Fruit fly (Drosophila melanogaster) whole organism, embryonic: ENCODE results near the gene EAChm.

Source experiments
- BtbVII ChIP-seq: fragments of 200-800 bp; sonication (Bioruptor generic); optimal IDR thresholded peaks from 3 replicates; lab custom pipeline; 2017; ENCODE audit warnings: missing biosample characterization, mild to moderate bottlenecking, missing genetic modification characterization
- CG10209 ChIP-seq: fragments of 200-800 bp; sonication (Bioruptor generic); optimal IDR thresholded peaks from 3 replicates; lab custom pipeline; 2017; ENCODE audit warnings: missing biosample characterization, mild to moderate bottlenecking, missing genetic modification characterization, missing genetic modification reagents
- CG11247 ChIP-seq: fragments of 200-800 bp; sonication (Bioruptor generic); IDR thresholded peaks from 2 replicates; pipeline ENCODE4 v1.3.6; 2022; ENCODE audit warnings: missing biosample characterization, missing genetic modification characterization
- CG11504 ChIP-seq: fragments of 200-800 bp; sonication (Bioruptor generic); optimal IDR thresholded peaks from 3 replicates; lab custom pipeline; 2019; ENCODE audit warnings: missing biosample characterization, mild to moderate bottlenecking, missing genetic modification characterization, moderate library complexity
- CG13424 ChIP-seq: fragments of 200-800 bp; sonication (Bioruptor generic); optimal IDR thresholded peaks from 2 replicates; lab custom pipeline; 2019; ENCODE audit warnings: missing biosample characterization, mild to moderate bottlenecking, missing genetic modification characterization, moderate library complexity
- CG14014 ChIP-seq: fragments of 200-800 bp; sonication (Bioruptor generic); IDR thresholded peaks from 2 replicates; pipeline ENCODE4 v1.3.6; 2022; ENCODE audit warnings: missing biosample characterization, missing genetic modification characterization
- CG2678 ChIP-seq: fragments of 200-800 bp; sonication (Bioruptor generic); optimal IDR thresholded peaks from 3 replicates; lab custom pipeline; 2019; ENCODE audit warnings: missing biosample characterization, mild to moderate bottlenecking, missing genetic modification characterization, moderate library complexity
- CG2712 ChIP-seq: fragments of 200-800 bp; optimal IDR thresholded peaks from 3 replicates; lab custom pipeline; 2019; ENCODE audit warnings: missing biosample characterization, mild to moderate bottlenecking, missing genetic modification characterization, moderate library complexity
- CG4360 ChIP-seq: fragments of 200-800 bp; sonication (Bioruptor generic); IDR thresholded peaks from 2 replicates; pipeline ENCODE4 v1.3.6; 2022; ENCODE audit warnings: missing biosample characterization, missing genetic modification characterization
- CG4424 ChIP-seq: fragments of 200-800 bp; sonication (Bioruptor generic); optimal IDR thresholded peaks from 3 replicates; lab custom pipeline; 2016; ENCODE audit warnings: missing biosample characterization, missing genetic modification characterization
- CG5180 ChIP-seq: fragments of 200-800 bp; sonication (Bioruptor generic); optimal IDR thresholded peaks from 3 replicates; lab custom pipeline; 2017; ENCODE audit warnings: missing biosample characterization, missing genetic modification characterization, mild to moderate bottlenecking, moderate library complexity, missing genetic modification reagents
- CG7372 ChIP-seq: fragments of 200-800 bp; sonication (Bioruptor generic); IDR thresholded peaks from 2 replicates; pipeline ENCODE4 v1.3.6; 2022; ENCODE audit warnings: missing biosample characterization, missing genetic modification characterization
- CG7556 ChIP-seq: fragments of 200-800 bp; sonication (Bioruptor generic); optimal IDR thresholded peaks from 2 replicates; lab custom pipeline; 2017; ENCODE audit warnings: missing biosample characterization, mild to moderate bottlenecking, missing genetic modification characterization
- CG8388 ChIP-seq: fragments of 200-800 bp; sonication (Bioruptor generic); optimal IDR thresholded peaks from 2 replicates; lab custom pipeline; 2019; ENCODE audit warnings: missing biosample characterization, mild to moderate bottlenecking, missing genetic modification characterization, moderate library complexity
- CG8478 ChIP-seq: fragments of >200 bp; optimal IDR thresholded peaks from 2 replicates; lab custom pipeline; 2018
- CG8924 ChIP-seq: fragments of 200-800 bp; optimal IDR thresholded peaks from 3 replicates; lab custom pipeline; 2019; ENCODE audit warnings: missing biosample characterization, mild to moderate bottlenecking, missing genetic modification characterization, moderate library complexity
- CkIIα-i1 ChIP-seq: fragments of 200-800 bp; sonication (Bioruptor generic); IDR thresholded peaks from 2 replicates; pipeline ENCODE4 v1.3.6; 2022; ENCODE audit warnings: missing biosample characterization, missing genetic modification characterization
- CoRest ChIP-seq: fragments of 200-800 bp; sonication (Bioruptor generic); optimal IDR thresholded peaks from 3 replicates; lab custom pipeline; 2018; ENCODE audit warnings: missing biosample characterization, mild to moderate bottlenecking, missing genetic modification characterization, moderate library complexity
- CrebB ChIP-seq: fragments of 200-800 bp; sonication (Bioruptor generic); optimal IDR thresholded peaks from 3 replicates; lab custom pipeline; 2018; ENCODE audit warnings: missing biosample characterization, mild to moderate bottlenecking, missing genetic modification characterization
- D ChIP-seq, 2 experiments: fragments of 200-800 bp in 1 of 2; fragments of >200 bp in 1 of 2; sonication (Bioruptor generic) in 1 of 2; optimal IDR thresholded peaks; 2 replicates in 1 of 2; 3 replicates in 1 of 2; lab custom pipeline; 2017; ENCODE audit warnings: mild to moderate bottlenecking in 1 of 2, missing biosample characterization in 1 of 2, missing genetic modification characterization in 1 of 2, missing genetic modification reagents in 1 of 2
- D19A ChIP-seq: fragments of 200-800 bp; optimal IDR thresholded peaks from 3 replicates; lab custom pipeline; 2019; ENCODE audit warnings: missing biosample characterization, mild to moderate bottlenecking, missing genetic modification characterization, moderate library complexity
- Dek ChIP-seq: fragments of 200-800 bp; sonication (Bioruptor generic); optimal IDR thresholded peaks from 3 replicates; lab custom pipeline; 2019; ENCODE audit warnings: missing biosample characterization, mild to moderate bottlenecking, missing genetic modification characterization, moderate library complexity
- Gug ChIP-seq: fragments of 200-800 bp; sonication (Bioruptor generic); IDR thresholded peaks from 4 replicates; pipeline ENCODE4 v1.3.6; 2022; ENCODE audit warnings: missing biosample characterization, missing genetic modification characterization
- H2.0 ChIP-seq: fragments of 200-800 bp; sonication (Bioruptor generic); IDR thresholded peaks from 2 replicates; pipeline ENCODE4 v1.3.6; 2022; ENCODE audit warnings: missing biosample characterization, missing genetic modification characterization
- Hmr ChIP-seq: fragments of 200-800 bp; sonication (Bioruptor generic); optimal IDR thresholded peaks from 3 replicates; lab custom pipeline; 2017; ENCODE audit warnings: mild to moderate bottlenecking, missing biosample characterization, missing genetic modification reagents, missing genetic modification characterization
- Med ChIP-seq: fragments of 200-800 bp; sonication (Bioruptor generic); peaks from one replicate; lab custom pipeline; 2016; ENCODE audit warnings: missing biosample characterization, missing genetic modification characterization, mild to moderate bottlenecking, inconsistent platforms, moderate library complexity
- Neu2 ChIP-seq: fragments of 200-800 bp; sonication (Bioruptor generic); optimal IDR thresholded peaks from 3 replicates; lab custom pipeline; 2016; ENCODE audit warnings: missing biosample characterization, missing genetic modification characterization, borderline replicate concordance
- Nf-YB ChIP-seq: fragments of 200-800 bp; sonication (Bioruptor generic); optimal IDR thresholded peaks from 3 replicates; lab custom pipeline; 2019; ENCODE audit warnings: missing biosample characterization, mild to moderate bottlenecking, missing genetic modification characterization, moderate library complexity
- PHDP ChIP-seq: fragments of 200-800 bp; sonication (Bioruptor generic); optimal IDR thresholded peaks from 3 replicates; lab custom pipeline; 2018; ENCODE audit warnings: missing biosample characterization, mild to moderate bottlenecking, missing genetic modification characterization, moderate library complexity
- Six4 ChIP-seq: fragments of 200-800 bp; sonication (Bioruptor generic); optimal IDR thresholded peaks from 2 replicates; lab custom pipeline; 2016; ENCODE audit warnings: missing biosample characterization, missing genetic modification characterization
- Sox100B ChIP-seq: fragments of 200-800 bp; sonication (Bioruptor generic); optimal IDR thresholded peaks from 3 replicates; lab custom pipeline; 2018; ENCODE audit warnings: missing biosample characterization, mild to moderate bottlenecking, missing genetic modification characterization
- Ssrp ChIP-seq: fragments of 200-800 bp; sonication (Bioruptor generic); optimal IDR thresholded peaks from 2 replicates; lab custom pipeline; 2018; ENCODE audit warnings: missing biosample characterization, mild to moderate bottlenecking, missing genetic modification characterization, moderate library complexity
- Xbp1 ChIP-seq: fragments of 200-800 bp; sonication (Bioruptor generic); optimal IDR thresholded peaks from 3 replicates; lab custom pipeline; 2016; ENCODE audit warnings: missing biosample characterization, mild to moderate bottlenecking, missing genetic modification characterization
- abd-A ChIP-seq: fragments of 200-800 bp; sonication (Bioruptor generic); optimal IDR thresholded peaks from 3 replicates; lab custom pipeline; 2019; ENCODE audit warnings: missing biosample characterization, mild to moderate bottlenecking, missing genetic modification characterization, moderate library complexity
- al ChIP-seq: fragments of 200-800 bp; sonication (Bioruptor generic); IDR thresholded peaks from 2 replicates; pipeline ENCODE4 v1.3.6; 2022; ENCODE audit warnings: missing biosample characterization, missing genetic modification characterization
- ase ChIP-seq: fragments of 200-800 bp; sonication (Bioruptor generic); IDR thresholded peaks from 3 replicates; pipeline ENCODE4 v1.3.6; 2022; ENCODE audit warnings: missing biosample characterization, missing genetic modification characterization
- croc ChIP-seq: fragments of 200-800 bp; sonication (Bioruptor generic); conservative IDR thresholded peaks from 3 replicates; pipeline ENCODE4 v1.3.6; 2022; ENCODE audit warnings: missing biosample characterization, missing genetic modification characterization
- da ChIP-seq: fragments of 200-800 bp; sonication (Bioruptor generic); optimal IDR thresholded peaks from 2 replicates; lab custom pipeline; 2016; ENCODE audit warnings: missing biosample characterization, missing genetic modification characterization
- dysf ChIP-seq: fragments of 200-800 bp; sonication (Bioruptor generic); IDR thresholded peaks from 3 replicates; pipeline ENCODE4 v1.3.6; 2022; ENCODE audit warnings: missing biosample characterization, missing genetic modification characterization
- en ChIP-seq: fragments of 200-800 bp; sonication (Bioruptor generic); optimal IDR thresholded peaks from 2 replicates; lab custom pipeline; 2016; ENCODE audit warnings: missing biosample characterization, missing genetic modification characterization
- gcm ChIP-seq: fragments of 200-800 bp; sonication (Bioruptor generic); optimal IDR thresholded peaks from 2 replicates; lab custom pipeline; 2019; ENCODE audit warnings: missing biosample characterization, mild to moderate bottlenecking, missing genetic modification characterization, moderate library complexity
- gem ChIP-seq: fragments of 200-800 bp; sonication (Bioruptor generic); optimal IDR thresholded peaks from 2 replicates; lab custom pipeline; 2019; ENCODE audit warnings: missing biosample characterization, mild to moderate bottlenecking, missing genetic modification characterization, moderate library complexity
- ind ChIP-seq: fragments of 200-800 bp; sonication (Bioruptor generic); optimal IDR thresholded peaks from 3 replicates; lab custom pipeline; 2016; ENCODE audit warnings: missing biosample characterization, missing genetic modification characterization
- knrl ChIP-seq: fragments of 200-800 bp; sonication (Bioruptor generic); IDR thresholded peaks from 3 replicates; pipeline ENCODE4 v1.3.6; 2022; ENCODE audit warnings: missing biosample characterization, missing genetic modification characterization; ENCODE audit not compliant: partially characterized antibody
- nmo ChIP-seq: fragments of 200-800 bp; sonication (Bioruptor generic); optimal IDR thresholded peaks from 2 replicates; lab custom pipeline; 2018; ENCODE audit warnings: missing biosample characterization, mild to moderate bottlenecking, missing genetic modification characterization, moderate library complexity
- onecut ChIP-seq: fragments of 200-800 bp; sonication (Bioruptor generic); IDR thresholded peaks from 2 replicates; pipeline ENCODE4 v1.3.6; 2022; ENCODE audit warnings: missing biosample characterization, missing genetic modification characterization
- row ChIP-seq: fragments of 200-800 bp; sonication (Bioruptor generic); IDR thresholded peaks from 3 replicates; pipeline ENCODE4 v1.3.6; 2022; ENCODE audit warnings: missing biosample characterization, missing genetic modification characterization
- sug ChIP-seq: fragments of 200-800 bp; optimal IDR thresholded peaks from 2 replicates; lab custom pipeline; 2019; ENCODE audit warnings: missing biosample characterization, mild to moderate bottlenecking, missing genetic modification characterization, moderate library complexity
- tin ChIP-seq: fragments of 200-800 bp; sonication (Bioruptor generic); optimal IDR thresholded peaks from 3 replicates; lab custom pipeline; 2016; ENCODE audit warnings: missing biosample characterization, missing genetic modification characterization

EAChm gene

DNA sequence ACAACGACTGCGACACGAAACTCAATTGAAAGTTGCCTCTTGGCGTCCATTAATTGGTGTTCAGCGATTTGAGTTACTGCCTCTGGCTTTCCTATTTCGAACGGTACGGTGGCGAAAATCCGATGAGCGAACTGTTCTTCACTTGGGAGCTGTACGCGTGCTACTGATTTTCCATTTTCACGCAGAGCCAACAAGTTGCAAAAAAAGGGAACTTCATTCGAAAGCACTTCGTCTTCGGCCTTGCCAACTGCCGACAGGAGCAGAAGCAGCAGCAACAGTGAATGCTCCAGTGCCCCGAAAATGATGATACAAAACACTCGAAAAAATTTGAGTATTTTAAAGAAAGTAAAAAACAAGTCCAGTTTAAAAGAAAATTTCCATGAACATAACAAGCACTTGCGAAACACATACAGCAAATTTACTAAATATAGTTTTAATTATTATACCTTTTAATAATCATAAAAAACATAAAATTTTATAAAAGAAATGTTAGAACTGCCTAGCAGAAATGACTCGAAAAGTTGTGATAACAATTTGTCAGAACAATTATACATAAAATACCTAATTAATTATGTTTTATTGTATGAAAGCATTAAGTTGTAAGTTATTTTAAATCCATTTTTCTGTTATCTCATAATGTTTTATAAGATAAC is 20.4 kb upstream of the EAChm start:
- peak; percentile 40 for TF ChIP-seq sug (tag; lab: Kevin White, UChicago)
- no peak for TF ChIP-seq Neu2
- TF ChIP-seq CG11504 (tag; lab: Kevin White, UChicago): peak; percentile 72
- TF ChIP-seq en (GFP tag; lab: Kevin White, UChicago): no peak
- TF ChIP-seq Ssrp (tag; lab: Kevin White, UChicago): peak; percentile 32
- 0 out of 3 replicates have a peak, but pooled peaks have one; percentile 27 for TF ChIP-seq dysf (GFP tag; lab: Robert Waterston, UW)
- no peak for TF ChIP-seq knrl (GFP tag; lab: Robert Waterston, UW)
- TF ChIP-seq CG13424 (tag; lab: Kevin White, UChicago): peak; percentile 55
- peak; percentile 56 for TF ChIP-seq Med (GFP tag; lab: Kevin White, UChicago)
- peak; percentile 64 for TF ChIP-seq Sox100B (GFP tag; lab: Kevin White, UChicago)
- peak; percentile 83 for TF ChIP-seq CG2678 (tag; lab: Kevin White, UChicago)
- peak; percentile 32 for TF ChIP-seq D19A (tag; lab: Kevin White, UChicago)
- no peak for TF ChIP-seq CG7372 (GFP tag; lab: Robert Waterston, UW)
- TF ChIP-seq CkIIα-i1 (GFP tag; lab: Robert Waterston, UW): no peak
- no peak for TF ChIP-seq H2.0 (GFP tag; lab: Robert Waterston, UW)
- no peak for TF ChIP-seq onecut
- TF ChIP-seq CG4360 (GFP tag; lab: Robert Waterston, UW): no peak
- TF ChIP-seq CG4424 (GFP tag; lab: Kevin White, UChicago): peak; percentile 13
- no peak for TF ChIP-seq CG11247
- peak; percentile 26 for TF ChIP-seq Dek
- peak; percentile 7 for TF ChIP-seq Xbp1
- peak; percentile 14 for TF ChIP-seq BtbVII (GFP tag; lab: Kevin White, UChicago)
- no peak for TF ChIP-seq ase (GFP tag; lab: Robert Waterston, UW)
- TF ChIP-seq tin: no peak
- peak; percentile 57 for TF ChIP-seq CG8924
- peak; percentile 68 for TF ChIP-seq gem (tag; lab: Kevin White, UChicago)
- TF ChIP-seq D (optimal IDR thresholded peaks at IDR 0.05; lab: Kevin White, UChicago): no peak
- peak; percentile 30 for TF ChIP-seq D (GFP tag; optimal IDR thresholded peaks at IDR 0.05; lab: Kevin White, UChicago)
- TF ChIP-seq Six4 (GFP tag; lab: Kevin White, UChicago): peak; percentile 6
- TF ChIP-seq al (GFP tag; lab: Robert Waterston, UW): no peak
- TF ChIP-seq CG8478 (lab: Kevin White, UChicago): no peak
- no peak for TF ChIP-seq croc (GFP tag; lab: Robert Waterston, UW)
- no peak for TF ChIP-seq Gug (GFP tag; lab: Robert Waterston, UW)
- peak; percentile 45 for TF ChIP-seq CG10209
- TF ChIP-seq row: peak; percentile 53
- no peak for TF ChIP-seq da (GFP tag; lab: Kevin White, UChicago)
- TF ChIP-seq Nf-YB (GFP tag; lab: Kevin White, UChicago): peak; percentile 36
- peak; percentile 85 for TF ChIP-seq CG7556
- peak; percentile 64 for TF ChIP-seq Hmr (GFP tag; lab: Kevin White, UChicago)
- peak; percentile 3 for TF ChIP-seq gcm
- peak; percentile 35 for TF ChIP-seq nmo (GFP tag; lab: Kevin White, UChicago)
- TF ChIP-seq PHDP (tag; lab: Kevin White, UChicago): peak; percentile 29
- TF ChIP-seq CoRest (tag; lab: Kevin White, UChicago): peak; percentile 53
- peak; percentile 6 for TF ChIP-seq CG5180 (GFP tag; lab: Kevin White, UChicago)
- TF ChIP-seq abd-A (tag; lab: Kevin White, UChicago): peak; percentile 34
- TF ChIP-seq CG2712 (tag; lab: Kevin White, UChicago): peak; percentile 42
- peak; percentile 68 for TF ChIP-seq ind
- no peak for TF ChIP-seq CrebB (tag; lab: Kevin White, UChicago)
- TF ChIP-seq CG14014 (GFP tag; lab: Robert Waterston, UW): no peak
- TF ChIP-seq CG8388 (GFP tag; lab: Kevin White, UChicago): peak; percentile 10
